Fruit fly (Drosophila melanogaster) whole organism, wandering third instar larva: ENCODE measurements around the gene CG31115.

ENCODE experiments used
- CG9705 ChIP-seq: fragments of 200-800 bp; sonication (Bioruptor generic); optimal IDR thresholded peaks from 2 replicates; lab custom pipeline; 2018; ENCODE audit warnings: missing biosample characterization, mild to moderate bottlenecking, missing genetic modification characterization
- Hnf4 ChIP-seq: fragments of 200-800 bp; sonication (Bioruptor generic); optimal IDR thresholded peaks from 2 replicates; lab custom pipeline; 2016; ENCODE audit warnings: missing biosample characterization, mild to moderate bottlenecking, missing genetic modification characterization
- Hr78 ChIP-seq: fragments of >200 bp; optimal IDR thresholded peaks from 2 replicates; lab custom pipeline; 2017; ENCODE audit warnings: missing biosample characterization, missing genetic modification characterization
- Mio ChIP-seq: sonication (Bioruptor generic); optimal IDR thresholded peaks from 2 replicates; lab custom pipeline; 2016; ENCODE audit warnings: missing biosample characterization, missing genetic modification characterization
- Myc ChIP-seq: fragments of >200 bp; optimal IDR thresholded peaks from 2 replicates; lab custom pipeline; 2017
- OdsH ChIP-seq: fragments of 200-800 bp; sonication (Bioruptor generic); optimal IDR thresholded peaks from 2 replicates; lab custom pipeline; 2016; ENCODE audit warnings: missing biosample characterization, mild to moderate bottlenecking, missing genetic modification characterization
- Vsx2 ChIP-seq: fragments of 200-300, 225-300 bp; sonication (Bioruptor generic); optimal IDR thresholded peaks from 2 replicates; lab custom pipeline; 2018; ENCODE audit warnings: missing biosample characterization, missing genetic modification characterization; ENCODE audit not compliant: partially characterized antibody
- dl ChIP-seq, 2 experiments: fragments of 175-275, 200-275 bp in 1 of 2; fragments of 200-275 bp in 1 of 2; sonication (Bioruptor generic); optimal IDR thresholded peaks; lab custom pipeline; 2018; ENCODE audit warnings: mild to moderate bottlenecking in 2 of 2, missing biosample characterization in 2 of 2, missing genetic modification characterization in 2 of 2, moderate library complexity in 2 of 2; ENCODE audit not compliant: partially characterized antibody in 2 of 2, insufficient read depth in 1 of 2
- ey ChIP-seq: fragments of 200-800 bp; sonication (Bioruptor generic); optimal IDR thresholded peaks from 2 replicates; lab custom pipeline; 2016; ENCODE audit warnings: missing biosample characterization, missing genetic modification characterization
- h ChIP-seq: fragments of 200-800 bp; sonication (Bioruptor generic); optimal IDR thresholded peaks from 3 replicates; lab custom pipeline; 2016; ENCODE audit warnings: missing biosample characterization, mild to moderate bottlenecking, missing genetic modification characterization
- jim ChIP-seq: fragments of 175-275, 200-325 bp; sonication (Bioruptor generic); optimal IDR thresholded peaks from 2 replicates; lab custom pipeline; 2016; ENCODE audit warnings: missing biosample characterization, mild to moderate bottlenecking, missing genetic modification characterization
- lola ChIP-seq: fragments of >200 bp; optimal IDR thresholded peaks from 2 replicates; lab custom pipeline; 2017; ENCODE audit warnings: missing biosample characterization, missing genetic modification characterization
- sage ChIP-seq: fragments of 200-800 bp; sonication (Bioruptor generic); optimal IDR thresholded peaks from 2 replicates; lab custom pipeline; 2016; ENCODE audit warnings: missing biosample characterization, mild to moderate bottlenecking, missing genetic modification characterization

dm6 chr3R:25004763-25005162 is 32.0 kb upstream of the CG31115 start:
- TF ChIP-seq dl (GFP tag; optimal IDR thresholded peaks at IDR 0.05; lab: Kevin White, UChicago; ENCODE audit: insufficient read depth in 1 of 2, partially characterized antibody in 2 of 2), result no peak
- no peak for TF ChIP-seq Mio (GFP tag; lab: Kevin White, UChicago)
- no peak for TF ChIP-seq lola (GFP tag; lab: Kevin White, UChicago)
- no peak for TF ChIP-seq h (GFP tag; lab: Kevin White, UChicago)
- no peak for TF ChIP-seq jim (GFP tag; lab: Kevin White, UChicago)
- TF ChIP-seq sage, result no peak
- TF ChIP-seq Myc, result no peak
- no peak for TF ChIP-seq CG9705 (GFP tag; lab: Kevin White, UChicago)
- TF ChIP-seq ey (GFP tag; lab: Kevin White, UChicago), result no peak
- no peak for TF ChIP-seq Hr78 (GFP tag; lab: Kevin White, UChicago)
- no peak for TF ChIP-seq OdsH
- no peak for TF ChIP-seq Vsx2 (GFP tag; lab: Kevin White, UChicago)
- no peak for TF ChIP-seq Hnf4 (GFP tag; lab: Kevin White, UChicago)
